Worm (Caenorhabditis elegans) whole organism, midembryonic: ENCODE measurements around the gene clec-224.

Experiments used
- T22C8.4 ChIP-seq: fragments of 200-800 bp; sonication (Bioruptor generic); IDR thresholded peaks from 2 replicates; pipeline ENCODE4 v1.3.6; 2022; ENCODE audit warnings: missing genetic modification characterization, missing compliant biosample characterization
- flt-1 ChIP-seq: fragments of 200-800 bp; sonication (Bioruptor generic); IDR thresholded peaks from 2 replicates; pipeline ENCODE4 v1.3.6; 2022; ENCODE audit warnings: missing genetic modification characterization, missing compliant biosample characterization
- klf-2 ChIP-seq: fragments of 200-800 bp; sonication (Bioruptor generic); conservative IDR thresholded peaks from 2 replicates; pipeline ENCODE4 v1.3.6; 2022; ENCODE audit warnings: missing genetic modification reagents, missing genetic modification characterization, missing compliant biosample characterization
- med-1 ChIP-seq: sonication (generic microtip); optimal IDR thresholded peaks from 2 replicates; lab custom pipeline; 2017; ENCODE audit warnings: missing genetic modification characterization, mild to moderate bottlenecking, missing compliant biosample characterization, antibody characterized with exemption, missing genetic modification reagents; ENCODE audit not compliant: insufficient read depth
- ref-1 ChIP-seq: fragments of 200-800 bp; sonication (Bioruptor generic); conservative IDR thresholded peaks from 2 replicates; pipeline ENCODE4 v1.3.6; 2022; ENCODE audit warnings: missing genetic modification reagents, missing genetic modification characterization, missing compliant biosample characterization
- tab-1 ChIP-seq: fragments of 200-800 bp; sonication (Bioruptor generic); IDR thresholded peaks from 2 replicates; pipeline ENCODE4 v1.3.6; 2022; ENCODE audit warnings: missing genetic modification characterization, missing compliant biosample characterization
- ztf-23 ChIP-seq: fragments of 200-800 bp; sonication (Bioruptor generic); IDR thresholded peaks from 2 replicates; pipeline ENCODE4 v1.3.6; 2022; ENCODE audit warnings: missing genetic modification reagents, missing genetic modification characterization, missing compliant biosample characterization
- ztf-29 ChIP-seq: fragments of 200-800 bp; sonication (Bioruptor generic); IDR thresholded peaks from 2 replicates; pipeline ENCODE4 v1.3.6; 2022; ENCODE audit warnings: missing genetic modification reagents, missing genetic modification characterization, missing compliant biosample characterization

ce11 chrV:12198545-12198944 lies 19.3 kb upstream of the clec-224 start, which contains the start of gene lon-3:
- no peak for TF ChIP-seq ztf-29 (GFP tag; lab: Robert Waterston, UW)
- TF ChIP-seq flt-1 = no peak
- no peak for TF ChIP-seq med-1 (GFP tag; lab: Kevin White, UChicago)
- TF ChIP-seq klf-2 (GFP tag; lab: Robert Waterston, UW) = no peak
- no peak for TF ChIP-seq tab-1 (GFP tag; lab: Robert Waterston, UW)
- no peak for TF ChIP-seq T22C8.4 (GFP tag; lab: Robert Waterston, UW)
- TF ChIP-seq ref-1 (GFP tag; lab: Robert Waterston, UW) = no peak
- TF ChIP-seq ztf-23 (GFP tag; lab: Robert Waterston, UW) = no peak
